Worm (Caenorhabditis elegans): ENCODE data around the gene nspg-1.

DNA sequence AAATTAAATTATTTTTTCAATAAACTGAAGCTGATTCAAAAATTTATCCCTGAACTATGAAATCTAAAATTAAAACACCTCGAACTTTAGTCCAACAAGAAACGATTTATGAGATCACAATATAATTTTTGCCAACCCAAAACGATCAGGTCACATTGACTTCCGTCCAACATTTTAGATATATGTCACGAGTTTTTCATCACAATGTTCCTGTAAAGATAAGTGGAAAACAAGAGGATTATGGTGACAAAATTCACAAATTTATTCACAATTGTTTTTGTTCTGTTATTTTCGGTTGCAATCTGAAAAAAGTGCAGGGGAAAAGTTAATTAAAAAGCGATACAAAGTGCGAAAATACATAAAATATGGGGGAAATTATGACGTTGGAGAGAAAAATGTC, 51.2 kb downstream of the nspg-1 start:
- no peak for TF ChIP-seq ama-1 (optimal IDR thresholded peaks at IDR 0.05)
- TF ChIP-seq sea-1 (GFP tag; conservative IDR thresholded peaks at IDR 0.05) = no peak
- no peak for TF ChIP-seq ceh-13 (GFP tag; optimal IDR thresholded peaks at IDR 0.05)
